Fruit fly (Drosophila melanogaster): ENCODE measurements around the gene dop.
A peak's percentile ranks its signal among the peaks of the same experiment; 100 is the strongest.

The dop gene

DNA sequence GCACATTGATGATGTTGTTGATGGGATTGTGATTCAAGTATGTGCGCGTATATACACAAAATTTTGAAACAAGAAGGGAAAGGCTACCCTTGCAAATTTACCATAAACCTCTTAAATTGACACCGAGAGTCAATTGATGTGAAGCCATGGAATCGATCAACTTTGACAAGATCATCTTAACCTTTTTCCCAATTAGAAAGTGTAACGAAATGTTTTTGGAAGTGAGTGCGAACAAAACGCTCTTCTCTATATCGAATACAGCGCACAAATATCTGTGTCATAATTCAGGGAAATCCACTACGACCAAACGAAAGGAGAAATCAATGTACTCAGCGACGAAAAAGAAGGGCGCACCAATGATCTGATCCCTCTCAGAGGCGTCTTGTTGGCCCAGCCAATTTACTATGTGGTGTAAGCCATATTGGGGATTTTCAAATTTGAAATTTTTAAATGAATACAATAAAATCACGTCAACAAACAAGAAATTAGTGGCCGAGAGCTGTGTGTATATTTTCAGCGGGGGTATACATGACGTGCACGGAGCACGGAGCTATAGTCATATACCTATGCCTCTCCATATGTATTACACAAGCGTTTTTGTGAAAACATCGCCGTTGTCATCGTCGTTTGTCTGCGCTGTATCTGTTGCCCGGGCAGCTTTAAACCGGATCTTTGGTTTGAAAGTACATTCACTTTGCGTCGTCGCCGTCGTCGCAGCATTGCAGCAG lies 32.2 kb upstream of the dop start (continued):
- TF ChIP-seq Dref (GFP tag; IDR thresholded peaks at IDR 0.05) = no peak
- peak; percentile 52 for TF ChIP-seq ind (GFP tag; optimal IDR thresholded peaks at IDR 0.05)
- TF ChIP-seq gce (GFP tag; IDR thresholded peaks at IDR 0.05) = peak; percentile 8; the same call in 1 of the 3 replicates
- TF ChIP-seq CG6254 (GFP tag; optimal IDR thresholded peaks at IDR 0.05) = no peak
- no peak for TF ChIP-seq Hmx (GFP tag; optimal IDR thresholded peaks at IDR 0.05)
- no peak for TF ChIP-seq Nf-YC (tag; optimal IDR thresholded peaks at IDR 0.05)
- no peak for TF ChIP-seq CG14860 (GFP tag; IDR thresholded peaks at IDR 0.05; ENCODE audit: partially characterized antibody)
- TF ChIP-seq CG17186 (GFP tag; optimal IDR thresholded peaks at IDR 0.05) = peak; percentile 30
- no peak for TF ChIP-seq HLHmδ (GFP tag; optimal IDR thresholded peaks at IDR 0.05)
- TF ChIP-seq CG1647 (GFP tag; optimal IDR thresholded peaks at IDR 0.05) = peak; percentile 22
- no peak for TF ChIP-seq onecut (GFP tag; IDR thresholded peaks at IDR 0.05)
- TF ChIP-seq CG5953 (GFP tag; IDR thresholded peaks at IDR 0.05) = no peak
- TF ChIP-seq CG17829 (tag; optimal IDR thresholded peaks at IDR 0.05) = peak; percentile 42
- peak; percentile 46; the same call in 1 of the 2 replicates for TF ChIP-seq H2.0 (GFP tag; IDR thresholded peaks at IDR 0.05)
- no peak for TF ChIP-seq Dip2 (GFP tag; IDR thresholded peaks at IDR 0.05)
- no peak for TF ChIP-seq CG6683 (GFP tag; optimal IDR thresholded peaks at IDR 0.05)
- no peak for TF ChIP-seq HmgD (GFP tag; optimal IDR thresholded peaks at IDR 0.05)
- no peak for TF ChIP-seq Taf1 (GFP tag; IDR thresholded peaks at IDR 0.05)
- TF ChIP-seq chn (GFP tag; optimal IDR thresholded peaks at IDR 0.05) = no peak
- peak; percentile 3 for TF ChIP-seq CG1529 (GFP tag; optimal IDR thresholded peaks at IDR 0.05)
- TF ChIP-seq seq (GFP tag; IDR thresholded peaks at IDR 0.05) = no peak
- TF ChIP-seq kah (GFP tag; optimal IDR thresholded peaks at IDR 0.05) = no peak
- TF ChIP-seq Camta (GFP tag; optimal IDR thresholded peaks at IDR 0.05) = no peak
- peak; percentile 69 for TF ChIP-seq pros (GFP tag; optimal IDR thresholded peaks at IDR 0.05)
- peak; percentile 74 for TF ChIP-seq pb (GFP tag; optimal IDR thresholded peaks at IDR 0.05)
- peak; percentile 11 for TF ChIP-seq CG8281 (tag; optimal IDR thresholded peaks at IDR 0.05)
- TF ChIP-seq Vsx1 (GFP tag; optimal IDR thresholded peaks at IDR 0.05) = no peak
- TF ChIP-seq CG13775 (GFP tag; optimal IDR thresholded peaks at IDR 0.05) = no peak
- TF ChIP-seq CG17385 (GFP tag; optimal IDR thresholded peaks at IDR 0.05) = peak; percentile 17
- 0 out of 2 replicates have a peak, but pooled peaks have one; percentile 48 for TF ChIP-seq CG32767 (GFP tag; IDR thresholded peaks at IDR 0.05)
- peak; percentile 33; the same call in 1 of the 2 replicates for TF ChIP-seq Ada2b (GFP tag; IDR thresholded peaks at IDR 0.05)
- TF ChIP-seq ATbp (GFP tag; optimal IDR thresholded peaks at IDR 0.05) = peak; percentile 36
- TF ChIP-seq Optix (GFP tag; IDR thresholded peaks at IDR 0.05) = peak; percentile 41; the same call in 1 of the 3 replicates
- TF ChIP-seq CG2116 (GFP tag; optimal IDR thresholded peaks at IDR 0.05) = no peak
- peak; percentile 10 for TF ChIP-seq CG31388 (GFP tag; optimal IDR thresholded peaks at IDR 0.05)
- TF ChIP-seq sim (GFP tag; IDR thresholded peaks at IDR 0.05) = no peak
- no peak for TF ChIP-seq Stat92E (GFP tag; optimal IDR thresholded peaks at IDR 0.05)
- peak; percentile 53 for TF ChIP-seq ttk (GFP tag; IDR thresholded peaks at IDR 0.05)
- TF ChIP-seq disco-r (GFP tag; optimal IDR thresholded peaks at IDR 0.05) = peak; percentile 9
- peak; percentile 42 for TF ChIP-seq fd64A (GFP tag; optimal IDR thresholded peaks at IDR 0.05)
- TF ChIP-seq CG11456 (GFP tag; IDR thresholded peaks at IDR 0.05) = no peak
- no peak for TF ChIP-seq ci (GFP tag; IDR thresholded peaks at IDR 0.05)
- TF ChIP-seq ato (GFP tag; IDR thresholded peaks at IDR 0.05; ENCODE audit: partially characterized antibody) = no peak
- no peak for TF ChIP-seq insv (GFP tag; optimal IDR thresholded peaks at IDR 0.05)
- no peak for TF ChIP-seq Aef1 (GFP tag; IDR thresholded peaks at IDR 0.05)
- TF ChIP-seq CG17328 (GFP tag; IDR thresholded peaks at IDR 0.05) = peak; percentile 20; the same call in 1 of the 2 replicates
- TF ChIP-seq grn (GFP tag; optimal IDR thresholded peaks at IDR 0.05) = peak; percentile 62
- no peak for TF ChIP-seq HLH4C (GFP tag; IDR thresholded peaks at IDR 0.05; ENCODE audit: partially characterized antibody)
- peak; percentile 59 for TF ChIP-seq ara (GFP tag; IDR thresholded peaks at IDR 0.05)
- TF ChIP-seq sob (GFP tag; IDR thresholded peaks at IDR 0.05) = no peak; the same call in 1 of the 2 replicates

Measured in whole organism, embryonic.